Fruit fly (Drosophila melanogaster) whole organism, wandering third instar larva: ENCODE results near the gene CG16779.

Experiments
- Abd-B ChIP-seq: fragments of >200 bp; optimal IDR thresholded peaks from 2 replicates; lab custom pipeline; 2017; ENCODE audit warnings: missing biosample characterization, missing genetic modification characterization
- CrebA ChIP-seq: fragments of 200-800 bp; sonication (Bioruptor generic); optimal IDR thresholded peaks from 2 replicates; lab custom pipeline; 2016; ENCODE audit warnings: missing biosample characterization, mild to moderate bottlenecking, missing genetic modification characterization, borderline replicate concordance
- Hr78 ChIP-seq: fragments of >200 bp; optimal IDR thresholded peaks from 2 replicates; lab custom pipeline; 2017; ENCODE audit warnings: missing biosample characterization, missing genetic modification characterization
- Hr83 ChIP-seq: fragments of 200-300 bp; sonication (Bioruptor generic); optimal IDR thresholded peaks from 2 replicates; lab custom pipeline; 2016; ENCODE audit warnings: missing biosample characterization, mild to moderate bottlenecking, missing genetic modification characterization, moderate library complexity; ENCODE audit not compliant: poor library complexity, severe bottlenecking
- br ChIP-seq: fragments of 200-800 bp; sonication (Bioruptor generic); optimal IDR thresholded peaks from 2 replicates; lab custom pipeline; 2016; ENCODE audit warnings: missing biosample characterization, missing genetic modification characterization
- h ChIP-seq: fragments of 200-800 bp; sonication (Bioruptor generic); optimal IDR thresholded peaks from 3 replicates; lab custom pipeline; 2016; ENCODE audit warnings: missing biosample characterization, mild to moderate bottlenecking, missing genetic modification characterization
- lola ChIP-seq: fragments of >200 bp; optimal IDR thresholded peaks from 2 replicates; lab custom pipeline; 2017; ENCODE audit warnings: missing biosample characterization, missing genetic modification characterization
- psq ChIP-seq: fragments of 200-800 bp; sonication (Bioruptor generic); optimal IDR thresholded peaks from 3 replicates; lab custom pipeline; 2017; ENCODE audit warnings: missing biosample characterization, mild to moderate bottlenecking, missing genetic modification characterization, moderate library complexity
- rgr ChIP-seq: fragments of 200-800 bp; sonication (Bioruptor generic); optimal IDR thresholded peaks from 3 replicates; lab custom pipeline; 2016; ENCODE audit warnings: missing biosample characterization, mild to moderate bottlenecking, missing genetic modification characterization

dm6 chr3R:9533181-9534124, 40.0 kb upstream of the CG16779 start:
- peak; percentile 97 for TF ChIP-seq br (GFP tag; lab: Kevin White, UChicago)
- peak; percentile 95 for TF ChIP-seq rgr (GFP tag; lab: Kevin White, UChicago)
- TF ChIP-seq Hr83 (GFP tag; lab: Kevin White, UChicago): peak; percentile 65
- peak; percentile 95 for TF ChIP-seq psq (GFP tag; lab: Kevin White, UChicago)
- TF ChIP-seq h (GFP tag; lab: Kevin White, UChicago): peak; percentile 95
- TF ChIP-seq lola (GFP tag; lab: Kevin White, UChicago): no peak
- no peak for TF ChIP-seq Abd-B (GFP tag; lab: Kevin White, UChicago)
- peak; percentile 74 for TF ChIP-seq CrebA (GFP tag; lab: Kevin White, UChicago)
- no peak for TF ChIP-seq Hr78 (GFP tag; lab: Kevin White, UChicago)
